Worm (Caenorhabditis elegans): ENCODE measurements around the gene nspb-12.

DNA sequence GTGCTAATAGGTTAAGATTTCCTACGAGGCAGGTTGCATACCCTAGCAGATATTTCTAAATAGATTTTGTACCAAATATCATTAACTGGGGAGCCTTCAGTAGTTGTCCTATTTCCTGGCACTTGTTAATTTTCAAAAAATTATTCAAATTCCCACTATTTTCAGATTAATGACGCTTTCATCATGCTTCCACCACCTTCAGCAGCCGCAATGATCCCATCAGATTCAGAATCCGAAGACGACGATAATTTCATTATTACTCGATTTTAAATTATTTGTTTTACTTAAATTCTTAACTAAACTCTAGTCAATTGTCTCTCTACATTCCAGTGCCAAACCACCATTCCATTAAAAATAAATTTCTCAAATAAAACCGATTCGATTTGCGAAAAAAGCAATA lies 17.7 kb downstream of the nspb-12 start:
- TF ChIP-seq ceh-62 (tag; optimal IDR thresholded peaks at IDR 0.05) (no peak), ceh-82 (tag; optimal IDR thresholded peaks at IDR 0.05) (no peak), aly-2 (tag; optimal IDR thresholded peaks at IDR 0.05) (no peak), ztf-11 (tag; optimal IDR thresholded peaks at IDR 0.05) (no peak), jun-1 (tag; optimal IDR thresholded peaks at IDR 0.05) (no peak), ces-1 (GFP tag; optimal IDR thresholded peaks at IDR 0.05) (no peak), pha-4 (GFP tag; IDR thresholded peaks at IDR 0.05) (no peak), pha-4 (tag; optimal IDR thresholded peaks at IDR 0.05) (no peak), lin-13 (GFP tag; optimal IDR thresholded peaks at IDR 0.05) (no peak), daf-8 (GFP tag; IDR thresholded peaks at IDR 0.05) (no peak), unc-62 (GFP tag; optimal IDR thresholded peaks at IDR 0.05 in 1 of 2) (no peak), unc-62 (tag; optimal IDR thresholded peaks at IDR 0.05) (no peak), fos-1 (tag; optimal IDR thresholded peaks at IDR 0.05) (no peak)
